Worm (Caenorhabditis elegans): ENCODE results near the gene sax-7.

sax-7 gene

DNA sequence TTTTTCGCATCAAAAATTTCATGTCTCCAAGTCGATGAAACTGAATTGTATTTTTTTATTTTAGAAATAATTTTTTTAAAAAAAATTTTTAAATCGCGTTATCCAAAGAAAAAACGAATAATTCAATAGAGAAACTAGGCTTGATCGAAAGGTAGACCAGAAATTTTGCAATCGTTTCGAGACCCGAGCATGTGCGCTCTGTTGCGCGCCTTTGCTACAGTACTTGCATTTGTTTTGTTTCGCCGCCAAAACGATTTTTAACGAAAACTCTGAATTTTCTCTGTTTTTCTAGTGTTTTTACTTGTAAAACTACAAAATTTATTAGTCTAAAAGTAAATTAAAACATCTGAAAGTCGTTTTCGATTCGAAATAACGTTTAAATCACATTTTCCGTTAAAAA, 1.2 kb upstream of the sax-7 start (continued):
- TF ChIP-seq dpl-1 (GFP tag; optimal IDR thresholded peaks at IDR 0.05) (peak; percentile 55), tbp1 (GFP tag; optimal IDR thresholded peaks at IDR 0.05) (no peak), pbrm-1 (GFP tag; IDR thresholded peaks at IDR 0.05) (no peak), ceh-40 (GFP tag; IDR thresholded peaks at IDR 0.05) (no peak), ceh-100 (GFP tag; IDR thresholded peaks at IDR 0.05) (no peak), nfya-1 (tag; optimal IDR thresholded peaks at IDR 0.05; ENCODE audit: borderline replicate concordance, insufficient read depth) (no peak), cebp-1 (GFP tag; IDR thresholded peaks at IDR 0.05) (no peak), cebp-1 (tag; optimal IDR thresholded peaks at IDR 0.05) (no peak), F33H1.4 (GFP tag; IDR thresholded peaks at IDR 0.05) (peak; percentile 94), F37B4.10 (GFP tag; IDR thresholded peaks at IDR 0.05) (no peak), efl-1 (GFP tag; optimal IDR thresholded peaks at IDR 0.05) (peak; percentile 86), unc-62 (GFP tag; optimal IDR thresholded peaks at IDR 0.05) (no peak), F39B2.1 (GFP tag; IDR thresholded peaks at IDR 0.05) (no peak), ztf-3 (GFP tag; optimal IDR thresholded peaks at IDR 0.05) (no peak), aptf-3 (GFP tag; IDR thresholded peaks at IDR 0.05) (no peak), sea-2 (GFP tag; IDR thresholded peaks at IDR 0.05) (no peak), D2030.7 (GFP tag; IDR thresholded peaks at IDR 0.05) (peak; percentile 72), ztf-26 (tag; optimal IDR thresholded peaks at IDR 0.05) (no peak), snpc-1.3 (tag; optimal IDR thresholded peaks at IDR 0.05; ENCODE audit: insufficient read depth) (peak; percentile 6), ceh-79 (tag; optimal IDR thresholded peaks at IDR 0.05) (no peak), ZK185.1 (tag; optimal IDR thresholded peaks at IDR 0.05; ENCODE audit: poor library complexity, severe bottlenecking) (no peak), snpc-3.4 (tag; optimal IDR thresholded peaks at IDR 0.05) (peak; percentile 60), xnd-1 (tag; optimal IDR thresholded peaks at IDR 0.05) (peak; percentile 85), ceh-27 (GFP tag; optimal IDR thresholded peaks at IDR 0.05) (no peak), ama-1 (optimal IDR thresholded peaks at IDR 0.05) (no peak), ama-1 (GFP tag; optimal IDR thresholded peaks at IDR 0.05) (no peak), mcd-1 (GFP tag; IDR thresholded peaks at IDR 0.05) (no peak), nhr-80 (tag; optimal IDR thresholded peaks at IDR 0.05) (no peak), egrh-3 (GFP tag; IDR thresholded peaks at IDR 0.05) (no peak), ztf-22 (GFP tag; optimal IDR thresholded peaks at IDR 0.05) (no peak), lin-26 (GFP tag; IDR thresholded peaks at IDR 0.05) (no peak), cebp-2 (GFP tag; IDR thresholded peaks at IDR 0.05) (no peak), F57A8.1 (GFP tag; optimal IDR thresholded peaks at IDR 0.05) (no peak), ccch-3 (GFP tag; optimal IDR thresholded peaks at IDR 0.05) (no peak), ztf-6 (GFP tag; IDR thresholded peaks at IDR 0.05) (no peak), Y95B8A.8 (GFP tag; IDR thresholded peaks at IDR 0.05) (no peak), F57C9.4 (tag; optimal IDR thresholded peaks at IDR 0.05) (no peak), F23B12.7 (tag; optimal IDR thresholded peaks at IDR 0.05; ENCODE audit: insufficient read depth) (peak; percentile 5)

DNA sequence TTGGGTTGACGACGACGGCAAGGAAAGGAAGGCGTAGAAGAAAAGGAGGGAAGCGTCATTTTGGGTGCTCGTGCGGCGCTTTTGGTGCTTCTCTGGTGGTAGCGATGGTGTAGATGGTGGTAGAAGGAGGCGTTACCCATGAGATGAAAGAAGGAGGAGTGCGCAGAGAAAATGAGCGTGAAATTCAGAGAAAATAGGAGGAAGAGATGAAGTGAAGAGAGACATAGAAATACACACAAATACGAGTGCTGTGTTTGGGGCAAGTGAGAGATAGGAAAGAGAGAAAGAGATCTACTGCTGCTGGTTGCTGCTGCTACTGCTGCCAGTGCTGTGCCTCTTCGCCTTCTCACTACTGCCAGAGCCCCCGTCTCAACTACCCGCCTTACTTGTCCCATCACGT, 4.1 kb downstream of the sax-7 start:
- TF ChIP-seq B0261.1 (tag; optimal IDR thresholded peaks at IDR 0.05) (no peak), zim-3 (tag; optimal IDR thresholded peaks at IDR 0.05) (no peak), cebp-1 (GFP tag; IDR thresholded peaks at IDR 0.05) (no peak), cebp-1 (tag; optimal IDR thresholded peaks at IDR 0.05) (peak; percentile 25), nfyb-1 (GFP tag; IDR thresholded peaks at IDR 0.05) (0 out of 2 replicates have a peak, but pooled peaks have one; percentile 13), ceh-27 (GFP tag; optimal IDR thresholded peaks at IDR 0.05) (peak; percentile 31), F39B2.1 (GFP tag; IDR thresholded peaks at IDR 0.05) (no peak), egl-18 (GFP tag; IDR thresholded peaks at IDR 0.05) (no peak), mel-28 (tag; optimal IDR thresholded peaks at IDR 0.05; ENCODE audit: borderline replicate concordance) (no peak), Y95B8A.8 (GFP tag; IDR thresholded peaks at IDR 0.05) (no peak), xnd-1 (tag; optimal IDR thresholded peaks at IDR 0.05) (no peak), ceh-79 (tag; optimal IDR thresholded peaks at IDR 0.05) (no peak), hrde-1 (tag; optimal IDR thresholded peaks at IDR 0.05; ENCODE audit: borderline replicate concordance) (no peak), F57A8.1 (GFP tag; optimal IDR thresholded peaks at IDR 0.05) (no peak), hmg-1.2 (GFP tag; IDR thresholded peaks at IDR 0.05) (peak; percentile 34; the same call in 1 of the 2 replicates), let-526 (GFP tag; IDR thresholded peaks at IDR 0.05) (no peak), egrh-3 (GFP tag; IDR thresholded peaks at IDR 0.05) (0 out of 2 replicates have a peak, but pooled peaks have one; percentile 22), C06A6.2 (GFP tag; conservative IDR thresholded peaks at IDR 0.05) (peak; percentile 67), lin-40 (tag; optimal IDR thresholded peaks at IDR 0.05) (no peak), nfya-2 (GFP tag; IDR thresholded peaks at IDR 0.05) (no peak), ztf-26 (tag; optimal IDR thresholded peaks at IDR 0.05) (no peak)

Data from whole organism, young adult.